1 fruit fly cellular context compared by ENCODE assay signal in genomic region chr3L:8584086-8584485, dm6.
TF ChIP-seq lines count a peak whose summit lies in the region.

No protein-coding gene starts in this region.

TF ChIP-seq in whole organism, embryonic, 481 proteins besides CTCF, POLR2A, EP300 and RAD21 (continued from another document):
- TF ChIP-seq CG2120 (GFP tag; optimal IDR thresholded peaks at IDR 0.05; lab: Kevin White, UChicago), result peak; percentile 22
- TF ChIP-seq vnd (GFP tag; IDR thresholded peaks at IDR 0.05; lab: Robert Waterston, UW; ENCODE audit: partially characterized antibody), result no peak
- TF ChIP-seq Sox102F (GFP tag; optimal IDR thresholded peaks at IDR 0.05; lab: Kevin White, UChicago), result peak; percentile 22
- peak; percentile 25; the same call in 1 of the 2 replicates for TF ChIP-seq wdn (GFP tag; IDR thresholded peaks at IDR 0.05; lab: Robert Waterston, UW)
- peak; percentile 28 for TF ChIP-seq bab2 (GFP tag; optimal IDR thresholded peaks at IDR 0.05; lab: Kevin White, UChicago)
- TF ChIP-seq row (GFP tag; IDR thresholded peaks at IDR 0.05; lab: Robert Waterston, UW), result no peak
- no peak for TF ChIP-seq CG30403 (GFP tag; optimal IDR thresholded peaks at IDR 0.05; lab: Kevin White, UChicago)
- no peak for TF ChIP-seq CG2129 (GFP tag; IDR thresholded peaks at IDR 0.05; lab: Robert Waterston, UW; ENCODE audit: partially characterized antibody)
- TF ChIP-seq CG17359 (tag; optimal IDR thresholded peaks at IDR 0.05; lab: Kevin White, UChicago), result no peak
- peak; percentile 67 for TF ChIP-seq CG2678 (tag; optimal IDR thresholded peaks at IDR 0.05; lab: Kevin White, UChicago)
- no peak for TF ChIP-seq ro (GFP tag; IDR thresholded peaks at IDR 0.05; lab: Robert Waterston, UW)
- peak; percentile 24 for TF ChIP-seq fd3F (GFP tag; optimal IDR thresholded peaks at IDR 0.05; lab: Kevin White, UChicago)
